Worm (Caenorhabditis elegans): ENCODE data around the gene hsp-3.

The hsp-3 gene

DNA sequence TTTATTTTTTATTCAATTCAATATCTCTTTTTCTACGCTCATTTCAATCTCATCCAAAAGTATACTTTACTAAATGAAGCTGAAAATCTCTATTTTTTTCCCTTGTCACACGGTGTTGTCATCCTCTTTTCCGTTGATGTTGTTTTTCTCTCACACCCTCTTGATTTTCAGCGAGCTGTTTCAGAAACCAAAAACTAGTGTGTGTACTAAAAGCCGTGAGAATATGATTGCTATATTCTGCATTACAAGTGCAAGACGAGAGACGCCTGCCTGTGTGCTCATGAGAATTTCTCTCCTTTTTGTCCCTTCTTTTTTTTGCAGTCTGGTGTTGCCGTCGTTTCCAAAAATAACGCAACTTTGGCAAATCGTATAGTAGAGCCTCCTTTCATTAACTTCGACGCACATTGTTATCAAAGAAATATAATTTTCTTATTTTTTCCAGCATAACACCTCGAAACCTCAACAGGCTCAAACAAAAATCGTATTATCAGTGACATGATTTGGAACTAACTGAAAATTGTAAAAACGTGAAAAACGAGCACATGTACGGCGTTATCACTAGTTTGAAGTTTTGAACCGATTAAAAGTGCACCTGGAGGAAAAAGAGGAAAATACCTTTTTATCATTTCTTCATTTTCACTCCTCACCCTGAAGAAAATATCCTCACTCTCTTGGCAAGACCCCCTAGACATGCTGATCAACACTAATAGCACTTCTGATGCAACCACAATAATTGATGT is 26.3 kb upstream of the hsp-3 start, which contains the start of gene C15H9.2:
Gene C15H9.2 (plus strand): TSS at position 441 of the 740 bp plus-strand sequence.
- TF ChIP-seq fos-1 (tag; optimal IDR thresholded peaks at IDR 0.05) (peak; percentile 64), sma-9 (GFP tag; optimal IDR thresholded peaks at IDR 0.05) (peak; percentile 42), sma-9 (tag; optimal IDR thresholded peaks at IDR 0.05) (no peak), egl-27 (tag; optimal IDR thresholded peaks at IDR 0.05) (no peak), unc-55 (GFP tag; optimal IDR thresholded peaks at IDR 0.05) (peak; percentile 50)

DNA sequence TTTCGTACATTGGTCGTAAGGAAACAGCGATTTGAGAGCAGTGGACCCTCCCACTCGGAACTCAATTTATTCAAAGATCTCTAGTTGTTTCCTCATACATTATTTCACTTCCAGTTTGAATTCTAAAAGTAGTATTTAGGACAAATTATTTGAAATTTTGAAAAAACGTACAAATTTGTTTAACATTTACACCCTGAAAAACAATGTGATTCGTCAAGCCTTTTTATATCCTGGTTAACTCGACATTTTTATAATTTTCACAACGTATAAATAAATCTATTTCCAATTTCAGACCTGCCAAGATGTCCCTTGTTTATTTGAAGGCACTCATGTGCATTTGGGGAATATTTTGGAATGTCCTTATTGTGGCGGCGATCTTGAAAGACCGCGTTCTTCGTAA is 23.6 kb upstream of the hsp-3 start, which contains the start of gene C15H9.3:
Gene C15H9.3 (plus strand): TSS at position 301 of the 400 bp plus-strand sequence.
- TF ChIP-seq mdl-1 (tag; optimal IDR thresholded peaks at IDR 0.05) (no peak), fos-1 (tag; optimal IDR thresholded peaks at IDR 0.05) (no peak), unc-55 (GFP tag; optimal IDR thresholded peaks at IDR 0.05) (no peak), ZK546.5 (tag; optimal IDR thresholded peaks at IDR 0.05) (no peak), lsy-2 (tag; optimal IDR thresholded peaks at IDR 0.05) (no peak), egl-27 (tag; optimal IDR thresholded peaks at IDR 0.05) (no peak), nhr-11 (tag; optimal IDR thresholded peaks at IDR 0.05) (no peak), Y55F3AM.14 (GFP tag; optimal IDR thresholded peaks at IDR 0.05) (no peak), sma-3 (GFP tag; optimal IDR thresholded peaks at IDR 0.05) (no peak), skn-1 (tag; optimal IDR thresholded peaks at IDR 0.05) (no peak), nhr-129 (tag; optimal IDR thresholded peaks at IDR 0.05) (no peak), peb-1 (tag; optimal IDR thresholded peaks at IDR 0.05) (no peak), ztf-11 (tag; optimal IDR thresholded peaks at IDR 0.05) (no peak)

DNA sequence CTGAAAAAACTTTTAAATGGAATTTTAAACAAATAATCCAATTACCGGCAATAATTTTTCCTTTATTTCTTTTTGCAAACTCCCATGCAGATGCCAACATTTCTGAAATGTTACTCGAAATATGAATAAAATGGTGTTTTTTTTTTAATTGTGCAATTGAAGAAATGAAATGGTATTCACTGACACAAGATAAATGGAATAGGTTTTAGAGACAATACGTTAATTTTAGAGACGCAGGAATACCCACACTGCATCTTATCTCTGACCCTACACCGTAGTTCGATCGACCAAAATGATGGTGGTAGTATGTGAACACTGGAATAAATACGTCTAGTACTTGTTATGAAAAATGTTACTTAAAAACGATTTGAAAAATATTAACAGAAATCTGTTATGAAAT is 20.9 kb upstream of the hsp-3 start, which contains the start of gene prx-3:
Gene prx-3 (minus strand): TSS at position 101 of the 400 bp plus-strand sequence.
- no peak for TF ChIP-seq ama-1 (optimal IDR thresholded peaks at IDR 0.05)
- no peak for TF ChIP-seq mdl-1 (tag; optimal IDR thresholded peaks at IDR 0.05)

DNA sequence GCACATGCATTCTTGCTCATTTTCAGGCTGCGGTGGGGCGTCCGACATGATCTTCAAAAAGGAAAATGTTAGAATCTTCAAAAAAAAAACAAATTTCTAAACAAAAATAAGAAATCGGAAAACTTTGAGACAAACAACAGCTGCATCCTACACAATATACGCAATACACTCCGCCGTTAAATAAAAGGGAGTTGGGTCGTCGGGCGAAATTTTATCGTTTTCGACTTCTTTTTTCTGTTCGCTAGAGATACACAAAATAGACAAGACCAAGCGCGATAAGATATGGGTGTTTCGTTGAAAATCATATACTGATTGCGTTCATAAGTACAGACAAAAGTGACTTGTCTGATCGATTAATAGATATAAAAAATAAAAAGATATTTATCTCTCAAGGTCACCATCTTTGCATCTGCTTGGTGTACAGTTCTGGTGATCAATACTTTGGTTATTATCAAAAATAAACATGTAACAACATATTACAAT is 17.4 kb upstream of the hsp-3 start, which contains the start of gene kynu-1:
Gene kynu-1 (minus strand): TSS at position 51 of the 483 bp plus-strand sequence.
- TF ChIP-seq dmd-4 (tag; optimal IDR thresholded peaks at IDR 0.05) (no peak), lin-13 (GFP tag; optimal IDR thresholded peaks at IDR 0.05) (no peak), peb-1 (tag; optimal IDR thresholded peaks at IDR 0.05) (no peak), lin-11 (tag; optimal IDR thresholded peaks at IDR 0.05) (no peak), nhr-12 (tag; optimal IDR thresholded peaks at IDR 0.05) (no peak), ztf-1 (GFP tag; conservative IDR thresholded peaks at IDR 0.05) (no peak), mab-5 (tag; optimal IDR thresholded peaks at IDR 0.05) (no peak), snpc-4 (tag; optimal IDR thresholded peaks at IDR 0.05) (no peak), zag-1 (tag; optimal IDR thresholded peaks at IDR 0.05) (no peak), nhr-21 (tag; optimal IDR thresholded peaks at IDR 0.05) (peak; percentile 27), nhr-23 (tag; optimal IDR thresholded peaks at IDR 0.05) (no peak), F13H6.1 (tag; optimal IDR thresholded peaks at IDR 0.05) (no peak), egl-27 (tag; optimal IDR thresholded peaks at IDR 0.05) (peak; percentile 8), nhr-77 (tag; optimal IDR thresholded peaks at IDR 0.05) (no peak), nhr-25 (tag; optimal IDR thresholded peaks at IDR 0.05) (peak; percentile 31), gmeb-1 (tag; optimal IDR thresholded peaks at IDR 0.05) (peak; percentile 0), R02D3.7 (tag; optimal IDR thresholded peaks at IDR 0.05) (no peak), nhr-6 (tag; optimal IDR thresholded peaks at IDR 0.05) (no peak), sma-9 (GFP tag; optimal IDR thresholded peaks at IDR 0.05) (peak; percentile 56), sma-9 (tag; optimal IDR thresholded peaks at IDR 0.05) (no peak), ztf-11 (tag; optimal IDR thresholded peaks at IDR 0.05) (no peak), ceh-82 (tag; optimal IDR thresholded peaks at IDR 0.05) (no peak), nhr-10 (tag; optimal IDR thresholded peaks at IDR 0.05) (no peak), ztf-4 (tag; optimal IDR thresholded peaks at IDR 0.05) (no peak), alr-1 (tag; optimal IDR thresholded peaks at IDR 0.05) (no peak), skn-1 (tag; optimal IDR thresholded peaks at IDR 0.05) (no peak), lsy-2 (tag; optimal IDR thresholded peaks at IDR 0.05) (no peak), ZK546.5 (tag; optimal IDR thresholded peaks at IDR 0.05) (no peak), elt-3 (tag; optimal IDR thresholded peaks at IDR 0.05) (no peak), unc-62 (GFP tag; optimal IDR thresholded peaks at IDR 0.05) (no peak), nhr-11 (tag; optimal IDR thresholded peaks at IDR 0.05) (no peak), nhr-129 (tag; optimal IDR thresholded peaks at IDR 0.05) (no peak), aly-2 (tag; optimal IDR thresholded peaks at IDR 0.05) (no peak), blmp-1 (tag; optimal IDR thresholded peaks at IDR 0.05; ENCODE audit: insufficient read depth) (peak; percentile 42), ceh-16 (tag; optimal IDR thresholded peaks at IDR 0.05) (no peak), ama-1 (optimal IDR thresholded peaks at IDR 0.05) (no peak), nhr-237 (tag; optimal IDR thresholded peaks at IDR 0.05) (no peak), fos-1 (tag; optimal IDR thresholded peaks at IDR 0.05) (peak; percentile 54), sma-3 (GFP tag; optimal IDR thresholded peaks at IDR 0.05) (peak; percentile 26), elt-1 (tag; optimal IDR thresholded peaks at IDR 0.05) (no peak), unc-55 (GFP tag; optimal IDR thresholded peaks at IDR 0.05) (no peak), sem-4 (tag; optimal IDR thresholded peaks at IDR 0.05) (no peak), mbf-1 (tag; optimal IDR thresholded peaks at IDR 0.05) (no peak)
